Worm (Caenorhabditis elegans): ENCODE results near the gene ncs-5.

Gene ncs-5

DNA sequence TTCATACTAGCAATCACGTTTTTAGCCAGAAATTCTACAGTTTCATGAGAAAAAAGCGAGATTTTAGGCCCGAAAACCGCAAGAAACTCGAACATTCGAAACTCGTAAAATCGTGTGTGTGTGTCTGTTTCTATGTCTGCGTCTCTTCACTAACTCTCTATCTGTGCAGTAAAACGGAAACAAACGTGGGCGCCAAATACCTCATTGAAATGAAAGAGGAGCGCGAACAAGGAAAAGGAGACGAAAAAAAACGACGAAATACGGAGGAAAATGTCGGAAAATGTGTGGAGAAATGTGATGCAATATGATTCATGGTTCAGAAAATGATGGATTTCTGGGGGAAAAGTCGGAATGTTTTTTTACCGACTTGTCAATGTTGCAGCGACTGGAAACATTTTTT, 49.0 kb downstream of the ncs-5 start (continued):
- TF ChIP-seq egl-27 (tag; optimal IDR thresholded peaks at IDR 0.05) (no peak), jun-1 (tag; optimal IDR thresholded peaks at IDR 0.05) (no peak), pqm-1 (tag; optimal IDR thresholded peaks at IDR 0.05) (no peak), ceh-8 (GFP tag; optimal IDR thresholded peaks at IDR 0.05) (no peak), mab-9 (GFP tag; IDR thresholded peaks at IDR 0.05) (no peak), hlh-17 (GFP tag; optimal IDR thresholded peaks at IDR 0.05; ENCODE audit: borderline replicate concordance) (no peak), hlh-4 (tag; optimal IDR thresholded peaks at IDR 0.05) (no peak), mef-2 (tag; optimal IDR thresholded peaks at IDR 0.05) (no peak), lin-39 (tag; optimal IDR thresholded peaks at IDR 0.05) (no peak), ztf-11 (tag; optimal IDR thresholded peaks at IDR 0.05) (no peak), aha-1 (tag; optimal IDR thresholded peaks at IDR 0.05) (no peak), nhr-28 (tag; optimal IDR thresholded peaks at IDR 0.05) (no peak), ceh-82 (tag; optimal IDR thresholded peaks at IDR 0.05) (peak in 1 of 3 experiments; percentile 2), vab-15 (tag; optimal IDR thresholded peaks at IDR 0.05) (no peak), fkh-8 (tag; optimal IDR thresholded peaks at IDR 0.05) (peak; percentile 9), nhr-237 (tag; optimal IDR thresholded peaks at IDR 0.05) (no peak), lin-13 (GFP tag; optimal IDR thresholded peaks at IDR 0.05) (no peak), nhr-47 (tag; optimal IDR thresholded peaks at IDR 0.05) (peak; percentile 22), sox-4 (tag; optimal IDR thresholded peaks at IDR 0.05) (no peak), lin-35 (GFP tag; optimal IDR thresholded peaks at IDR 0.05) (peak; percentile 27 to 37), lsy-2 (tag; optimal IDR thresholded peaks at IDR 0.05) (peak in 1 of 2 experiments; percentile 34), unc-130 (tag; optimal IDR thresholded peaks at IDR 0.05) (no peak), dsc-1 (tag; optimal IDR thresholded peaks at IDR 0.05) (no peak), aly-2 (tag; optimal IDR thresholded peaks at IDR 0.05) (no peak), elt-2 (tag; optimal IDR thresholded peaks at IDR 0.05) (no peak), pax-3 (tag; optimal IDR thresholded peaks at IDR 0.05) (no peak), lin-14 (GFP tag; optimal IDR thresholded peaks at IDR 0.05) (peak; percentile 79), pag-3 (tag; optimal IDR thresholded peaks at IDR 0.05; ENCODE audit: borderline replicate concordance, insufficient read depth) (no peak), lin-15B (tag; optimal IDR thresholded peaks at IDR 0.05) (no peak), ztf-4 (tag; optimal IDR thresholded peaks at IDR 0.05) (no peak), xbp-1 (tag; optimal IDR thresholded peaks at IDR 0.05) (no peak), ces-1 (GFP tag; optimal IDR thresholded peaks at IDR 0.05) (no peak), ets-5 (GFP tag; IDR thresholded peaks at IDR 0.05) (no peak), snpc-4 (tag; optimal IDR thresholded peaks at IDR 0.05) (no peak), Y116A8C.19 (tag; optimal IDR thresholded peaks at IDR 0.05; ENCODE audit: borderline replicate concordance) (no peak), nhr-19 (GFP tag; conservative IDR thresholded peaks at IDR 0.05) (no peak), efl-1 (optimal IDR thresholded peaks at IDR 0.05) (peak; percentile 36 to 40), efl-1 (GFP tag; optimal IDR thresholded peaks at IDR 0.05 in 1 of 2) (peak in 1 of 2 experiments; percentile 7), mdl-1 (tag; optimal IDR thresholded peaks at IDR 0.05) (peak in 1 of 2 experiments; percentile 41), tlp-1 (tag; optimal IDR thresholded peaks at IDR 0.05) (no peak), F16B12.6 (tag; optimal IDR thresholded peaks at IDR 0.05) (peak; percentile 22), nhr-84 (tag; optimal IDR thresholded peaks at IDR 0.05) (no peak), nhr-11 (tag; optimal IDR thresholded peaks at IDR 0.05) (no peak), unc-86 (tag; optimal IDR thresholded peaks at IDR 0.05) (no peak), ama-1 (optimal IDR thresholded peaks at IDR 0.05) (no peak), irx-1 (tag; optimal IDR thresholded peaks at IDR 0.05) (no peak), tbx-2 (tag; optimal IDR thresholded peaks at IDR 0.05) (no peak), C34B4.2 (tag; optimal IDR thresholded peaks at IDR 0.05) (no peak), fkh-4 (tag; optimal IDR thresholded peaks at IDR 0.05; ENCODE audit: borderline replicate concordance) (no peak), C16A3.4 (tag; optimal IDR thresholded peaks at IDR 0.05) (no peak), unc-98 (GFP tag; IDR thresholded peaks at IDR 0.05) (no peak), blmp-1 (tag; optimal IDR thresholded peaks at IDR 0.05) (peak; percentile 61), grh-1 (GFP tag; IDR thresholded peaks at IDR 0.05) (no peak), sptf-1 (tag; optimal IDR thresholded peaks at IDR 0.05) (no peak), rnt-1 (tag; optimal IDR thresholded peaks at IDR 0.05) (no peak)

All from whole organism, L1 larva.